Worm (Caenorhabditis elegans): ENCODE results near the gene F49E12.12.

- TF ChIP-seq nhr-25 (tag; optimal IDR thresholded peaks at IDR 0.05) (peak; percentile 12), snpc-4 (tag; optimal IDR thresholded peaks at IDR 0.05) (no peak), unc-62 (GFP tag; optimal IDR thresholded peaks at IDR 0.05) (no peak), ama-1 (optimal IDR thresholded peaks at IDR 0.05) (no peak), nhr-237 (tag; optimal IDR thresholded peaks at IDR 0.05) (no peak)
Measured at ce11 chrII:8415462-8416037, 34.3 kb downstream of the F49E12.12 start.
